Worm (Caenorhabditis elegans) whole organism, L1 larva: Measurements from ENCODE around the gene T01D1.8.
A peak's percentile ranks its signal among the peaks of the same experiment; 100 is the strongest.

ENCODE experiments used
- Y116A8C.19 ChIP-seq: sonication (generic microtip); optimal IDR thresholded peaks from 2 replicates; lab custom pipeline; 2016; ENCODE audit warnings: missing compliant biosample characterization, missing genetic modification characterization, borderline replicate concordance
- blmp-1 ChIP-seq: fragments of 150-350 bp; optimal IDR thresholded peaks from 2 replicates; lab custom pipeline; 2014; ENCODE audit warnings: missing biosample characterization, missing genetic modification characterization
- dpl-1 ChIP-seq, 3 experiments: fragments of 150-350 bp in 2 of 3; sonication (generic microtip) in 1 of 3; optimal IDR thresholded peaks; 2 replicates each; lab custom pipeline; 2014 to 2017; ENCODE audit warnings: missing biosample characterization in 3 of 3, missing genetic modification characterization in 3 of 3, missing genetic modification reagents in 3 of 3
- efl-1 ChIP-seq, 4 experiments: fragments of 150-350 bp; optimal IDR thresholded peaks in 3 of 4; peaks in 1 of 4; 1 replicate in 1 of 4; 2 replicates in 3 of 4; lab custom pipeline; 2014; ENCODE audit warnings: missing biosample characterization in 2 of 4, missing genetic modification characterization in 2 of 4, missing genetic modification reagents in 2 of 4
- efl-3 ChIP-seq: fragments of 200-800 bp; sonication (Bioruptor generic); optimal IDR thresholded peaks from 2 replicates; lab custom pipeline; 2018; ENCODE audit warnings: mild to moderate bottlenecking, missing genetic modification characterization, missing compliant biosample characterization
- elt-2 ChIP-seq: sonication (generic microtip); optimal IDR thresholded peaks from 2 replicates; lab custom pipeline; 2016; ENCODE audit warnings: missing genetic modification characterization, mild to moderate bottlenecking, inconsistent platforms, missing compliant biosample characterization, missing genetic modification reagents
- elt-3 ChIP-seq, 6 experiments: fragments of 150-350 bp in 1 of 6; sonication (generic microtip); optimal IDR thresholded peaks; 2 replicates each; lab custom pipeline; 2017 to 2018; ENCODE audit warnings: missing biosample characterization in 6 of 6, missing genetic modification characterization in 6 of 6, inconsistent platforms in 1 of 6
- ets-5 ChIP-seq: fragments of 200-800 bp; sonication (Bioruptor generic); IDR thresholded peaks from 2 replicates; pipeline ENCODE4 v1.3.6; 2022; ENCODE audit warnings: missing genetic modification characterization, missing compliant biosample characterization
- fkh-8 ChIP-seq: sonication (generic microtip); optimal IDR thresholded peaks from 2 replicates; lab custom pipeline; 2016; ENCODE audit warnings: mild to moderate bottlenecking, missing genetic modification characterization, missing compliant biosample characterization
- fos-1 ChIP-seq: fragments of 150-350 bp; optimal IDR thresholded peaks from 2 replicates; lab custom pipeline; 2014; ENCODE audit warnings: missing biosample characterization, missing genetic modification characterization
- hlh-17 ChIP-seq: fragments of 200-800 bp; sonication (Bioruptor generic); optimal IDR thresholded peaks from 2 replicates; lab custom pipeline; 2018; ENCODE audit warnings: missing genetic modification characterization, mild to moderate bottlenecking, missing compliant biosample characterization, moderate library complexity, borderline replicate concordance
- irx-1 ChIP-seq: sonication (generic microtip); optimal IDR thresholded peaks from 2 replicates; lab custom pipeline; 2016; ENCODE audit warnings: missing genetic modification characterization, missing compliant biosample characterization
- jun-1 ChIP-seq: fragments of 150-350 bp; optimal IDR thresholded peaks from 2 replicates; lab custom pipeline; 2014; ENCODE audit warnings: missing biosample characterization, missing genetic modification reagents, missing genetic modification characterization
- lin-13 ChIP-seq: fragments of 150-350 bp; optimal IDR thresholded peaks from 2 replicates; lab custom pipeline; 2014; ENCODE audit warnings: missing biosample characterization, missing genetic modification reagents, missing genetic modification characterization
- lin-14 ChIP-seq: fragments of 200-800 bp; sonication (Bioruptor generic); optimal IDR thresholded peaks from 2 replicates; lab custom pipeline; 2018; ENCODE audit warnings: mild to moderate bottlenecking, missing genetic modification characterization, moderate library complexity, missing compliant biosample characterization
- lin-35 ChIP-seq, 2 experiments: fragments of 150-350 bp; optimal IDR thresholded peaks; 2 replicates each; lab custom pipeline; 2014; ENCODE audit warnings: missing biosample characterization in 2 of 2, missing genetic modification characterization in 2 of 2, missing genetic modification reagents in 2 of 2
- lsy-2 ChIP-seq, 2 experiments: fragments of 150-350 bp; optimal IDR thresholded peaks; 2 replicates each; lab custom pipeline; 2014; ENCODE audit warnings: missing biosample characterization in 2 of 2, missing genetic modification characterization in 2 of 2
- mdl-1 ChIP-seq, 2 experiments: fragments of 150-350 bp; optimal IDR thresholded peaks; 2 replicates each; lab custom pipeline; 2014 to 2017; ENCODE audit warnings: missing biosample characterization in 2 of 2, missing genetic modification characterization in 2 of 2, inconsistent platforms in 1 of 2
- mep-1 ChIP-seq: fragments of 150-350 bp; optimal IDR thresholded peaks from 2 replicates; lab custom pipeline; 2014; ENCODE audit warnings: missing biosample characterization, missing genetic modification characterization
- nhr-11 ChIP-seq: fragments of 150-350 bp; optimal IDR thresholded peaks from 2 replicates; lab custom pipeline; 2014; ENCODE audit warnings: missing biosample characterization, missing genetic modification characterization
- nhr-20 ChIP-seq: sonication (generic microtip); optimal IDR thresholded peaks from 2 replicates; lab custom pipeline; 2016; ENCODE audit warnings: mild to moderate bottlenecking, missing genetic modification characterization, missing compliant biosample characterization
- nhr-47 ChIP-seq: sonication (generic microtip); optimal IDR thresholded peaks from 2 replicates; lab custom pipeline; 2016; ENCODE audit warnings: mild to moderate bottlenecking, missing genetic modification characterization, moderate library complexity, missing compliant biosample characterization
- nhr-71 ChIP-seq: sonication (generic microtip); optimal IDR thresholded peaks from 2 replicates; lab custom pipeline; 2016; ENCODE audit warnings: mild to moderate bottlenecking, missing genetic modification characterization, moderate library complexity, missing compliant biosample characterization
- nhr-85 ChIP-seq: sonication (generic microtip); peaks from one replicate; lab custom pipeline; 2016; ENCODE audit warnings: missing genetic modification characterization, inconsistent platforms, missing compliant biosample characterization
- rnt-1 ChIP-seq: sonication (generic microtip); optimal IDR thresholded peaks from 2 replicates; lab custom pipeline; 2016; ENCODE audit warnings: mild to moderate bottlenecking, missing genetic modification characterization, moderate library complexity, missing compliant biosample characterization
- snu-23 ChIP-seq: sonication (generic microtip); optimal IDR thresholded peaks from 2 replicates; lab custom pipeline; 2016; ENCODE audit warnings: missing genetic modification characterization, missing compliant biosample characterization
- swsn-7 ChIP-seq: sonication (generic microtip); optimal IDR thresholded peaks from 2 replicates; lab custom pipeline; 2016; ENCODE audit warnings: missing genetic modification characterization, missing compliant biosample characterization
- tbx-2 ChIP-seq: sonication (generic microtip); optimal IDR thresholded peaks from 2 replicates; lab custom pipeline; 2016; ENCODE audit warnings: missing genetic modification characterization, missing compliant biosample characterization
- tlp-1 ChIP-seq: fragments of 150-350 bp; optimal IDR thresholded peaks from 2 replicates; lab custom pipeline; 2014; ENCODE audit warnings: missing biosample characterization, missing genetic modification characterization
- unc-30 ChIP-seq: sonication (generic microtip); optimal IDR thresholded peaks from 2 replicates; lab custom pipeline; 2017; ENCODE audit warnings: missing biosample characterization, missing genetic modification characterization
- vab-15 ChIP-seq: sonication (generic microtip); optimal IDR thresholded peaks from 2 replicates; lab custom pipeline; 2017; ENCODE audit warnings: missing genotype, mild to moderate bottlenecking, missing genetic modification characterization, missing compliant biosample characterization
- xbp-1 ChIP-seq: sonication (generic microtip); optimal IDR thresholded peaks from 2 replicates; lab custom pipeline; 2016; ENCODE audit warnings: missing genetic modification characterization, missing compliant biosample characterization
- ztf-4 ChIP-seq: fragments of 150-350 bp; optimal IDR thresholded peaks from 2 replicates; lab custom pipeline; 2014; ENCODE audit warnings: missing biosample characterization, missing genetic modification characterization

The T01D1.8 gene

DNA sequence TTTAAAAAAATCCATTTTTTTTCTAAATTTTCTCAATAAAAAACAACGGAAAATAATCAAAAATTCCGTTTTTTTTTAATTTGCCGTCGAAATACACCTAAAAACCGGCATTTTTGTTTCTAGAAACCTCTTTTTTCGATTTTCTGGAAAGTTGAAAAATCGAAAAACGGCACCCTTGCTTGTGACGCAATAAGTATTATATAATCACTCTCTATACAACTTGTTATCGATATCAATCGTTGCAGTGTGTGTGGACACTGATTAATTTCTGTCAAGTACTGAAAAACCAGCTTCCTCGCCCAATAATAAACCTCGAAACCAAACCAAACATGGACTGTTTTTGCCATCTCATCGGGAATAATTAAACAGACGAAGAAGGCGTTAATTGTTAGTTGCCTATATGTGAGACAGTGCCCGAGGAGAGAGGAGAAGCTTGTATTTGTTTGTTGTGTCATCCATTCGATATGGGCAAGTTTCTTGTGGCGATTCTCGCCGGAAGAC, 29.5 kb upstream of the T01D1.8 start:
- TF ChIP-seq lin-13 (GFP tag; lab: Kevin White, UChicago) = no peak
- no peak for TF ChIP-seq nhr-20 (tag; lab: Kevin White, UChicago)
- no peak for TF ChIP-seq efl-1 (optimal IDR thresholded peaks at IDR 0.05; lab: Kevin White, UChicago)
- peak in 1 of 2 experiments; percentile 78 for TF ChIP-seq efl-1 (GFP tag; optimal IDR thresholded peaks at IDR 0.05 in 1 of 2; lab: Kevin White, UChicago)

DNA sequence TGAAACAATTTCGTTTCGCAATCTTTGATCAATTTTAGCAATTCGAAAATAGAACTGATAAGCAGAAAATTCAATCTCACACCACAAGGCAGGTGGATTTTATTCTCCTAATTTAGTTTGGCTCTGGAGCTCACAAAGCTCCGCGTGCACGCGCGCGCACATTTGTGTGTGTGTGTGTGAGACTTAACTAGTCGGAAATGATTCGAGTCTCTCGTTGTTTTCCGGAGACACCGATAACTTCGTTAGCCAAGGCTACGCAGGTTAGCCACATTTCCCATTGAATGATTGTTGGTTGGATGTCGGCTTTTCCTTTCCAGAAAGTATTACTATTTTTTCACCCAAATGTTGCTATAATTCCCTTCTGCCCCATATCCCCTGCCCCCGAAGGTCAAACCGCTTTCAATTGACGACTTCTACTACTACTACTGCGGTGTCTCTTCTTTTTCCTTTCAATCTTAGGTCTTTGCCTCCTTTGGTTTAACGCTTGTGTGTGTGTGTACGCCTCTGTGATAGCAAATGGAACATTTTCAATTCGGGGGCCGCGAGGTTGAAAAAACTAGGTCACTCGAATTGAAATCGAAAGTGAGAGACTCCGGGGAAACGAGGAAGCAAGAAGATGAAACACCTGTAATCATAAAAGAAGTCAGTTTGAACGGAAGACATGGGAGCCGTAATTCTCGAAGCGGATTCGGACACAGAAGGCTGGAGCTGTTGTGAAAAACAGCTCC, 28.4 kb upstream of the T01D1.8 start:
- peak; percentile 22 for TF ChIP-seq tbx-2 (tag; lab: Kevin White, UChicago)
- peak; percentile 76 for TF ChIP-seq fkh-8
- TF ChIP-seq unc-30 (tag; lab: Kevin White, UChicago) = no peak
- TF ChIP-seq nhr-85 (tag; lab: Kevin White, UChicago) = peak; percentile 27
- TF ChIP-seq swsn-7 (tag; lab: Kevin White, UChicago) = peak; percentile 6
- TF ChIP-seq hlh-17 (GFP tag; lab: Kevin White, UChicago) = no peak
- TF ChIP-seq nhr-47 (tag; lab: Kevin White, UChicago) = peak; percentile 44
- TF ChIP-seq blmp-1 = peak; percentile 98
- peak in 1 of 6 experiments; percentile 17 for TF ChIP-seq elt-3 (tag; optimal IDR thresholded peaks at IDR 0.05; lab: Kevin White, UChicago)
- TF ChIP-seq Y116A8C.19 = no peak
- TF ChIP-seq nhr-71 (tag; lab: Kevin White, UChicago) = peak; percentile 58
- peak; percentile 61 for TF ChIP-seq lin-14 (GFP tag; lab: Kevin White, UChicago)

DNA sequence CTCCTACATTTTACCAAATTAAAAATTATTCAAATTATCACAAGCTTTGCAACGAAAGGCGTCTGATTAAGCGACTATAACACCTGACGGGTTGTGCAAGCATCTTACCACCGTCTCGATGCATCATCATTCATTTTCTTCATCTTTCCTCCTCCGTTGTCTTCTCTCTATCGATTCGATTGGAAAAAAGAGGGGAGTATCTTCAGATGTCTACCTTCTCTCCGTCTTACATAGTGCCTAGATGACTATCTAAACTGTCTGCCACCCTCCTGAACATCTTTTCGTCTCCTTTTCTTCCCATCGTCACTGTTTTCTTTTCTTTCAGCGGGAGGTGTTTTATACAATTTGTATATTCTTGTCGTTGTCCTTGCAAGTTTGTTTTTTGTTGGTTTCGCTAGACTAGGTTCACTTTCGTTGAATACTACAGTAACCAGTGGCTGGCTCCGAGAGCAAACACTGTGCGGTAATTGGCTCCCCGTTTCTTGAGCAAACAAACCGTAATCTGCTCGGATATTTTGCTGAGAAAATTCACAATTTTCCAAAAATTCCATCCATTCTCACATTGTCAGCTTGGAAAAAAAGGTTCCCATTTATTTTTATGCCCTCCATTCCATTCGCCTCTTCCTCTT, 27.1 kb upstream of the T01D1.8 start:
- TF ChIP-seq efl-3 = no peak
- TF ChIP-seq nhr-20 (tag; lab: Kevin White, UChicago) = peak; percentile 48
- TF ChIP-seq hlh-17 (GFP tag; lab: Kevin White, UChicago) = no peak
- TF ChIP-seq elt-2 = peak; percentile 32
- no peak for TF ChIP-seq irx-1 (tag; lab: Kevin White, UChicago)
- TF ChIP-seq dpl-1 (GFP tag; optimal IDR thresholded peaks at IDR 0.05; lab: Kevin White, UChicago) = peak in 2 of 3 experiments; percentile 2 to 31
- TF ChIP-seq fos-1 (tag; lab: Kevin White, UChicago) = peak; percentile 37
- peak; percentile 3 for TF ChIP-seq xbp-1
- TF ChIP-seq lsy-2 (tag; optimal IDR thresholded peaks at IDR 0.05; lab: Kevin White, UChicago) = peak; percentile 31 to 68
- TF ChIP-seq nhr-11 = no peak
- TF ChIP-seq efl-1 (optimal IDR thresholded peaks at IDR 0.05; lab: Kevin White, UChicago) = peak; percentile 39 to 47
- peak; percentile 2 to 91 for TF ChIP-seq efl-1 (GFP tag; optimal IDR thresholded peaks at IDR 0.05 in 1 of 2; lab: Kevin White, UChicago)
- peak; percentile 49 for TF ChIP-seq mep-1 (tag; lab: Kevin White, UChicago)
- TF ChIP-seq lin-35 (GFP tag; optimal IDR thresholded peaks at IDR 0.05; lab: Kevin White, UChicago) = peak; percentile 4 to 64
- peak; percentile 81 for TF ChIP-seq blmp-1
- no peak for TF ChIP-seq vab-15 (tag; lab: Kevin White, UChicago)
- TF ChIP-seq rnt-1 (tag; lab: Kevin White, UChicago) = peak; percentile 63
- TF ChIP-seq nhr-47 (tag; lab: Kevin White, UChicago) = peak; percentile 7
- peak in 1 of 2 experiments; percentile 10 for TF ChIP-seq mdl-1 (tag; optimal IDR thresholded peaks at IDR 0.05; lab: Kevin White, UChicago)
- no peak for TF ChIP-seq ets-5 (GFP tag; lab: Robert Waterston, UW)
- TF ChIP-seq ztf-4 (tag; lab: Kevin White, UChicago) = peak; percentile 26
- TF ChIP-seq nhr-71 (tag; lab: Kevin White, UChicago) = peak; percentile 68
- TF ChIP-seq tlp-1 = no peak
- TF ChIP-seq jun-1 (tag; lab: Kevin White, UChicago) = peak; percentile 9
- peak; percentile 66 for TF ChIP-seq lin-14 (GFP tag; lab: Kevin White, UChicago)
- TF ChIP-seq elt-3 (tag; optimal IDR thresholded peaks at IDR 0.05; lab: Kevin White, UChicago) = peak in 2 of 6 experiments; percentile 14 to 44
- TF ChIP-seq nhr-85 (tag; lab: Kevin White, UChicago) = peak; percentile 78
- TF ChIP-seq snu-23 (GFP tag; lab: Kevin White, UChicago) = peak; percentile 63
- TF ChIP-seq, all 84 proteins: peak for 20
